Worm (Caenorhabditis elegans): Measurements from ENCODE around the gene F57H12.6.

The F57H12.6 gene

ce11 chrIV:7957504-7957903, 18.6 kb downstream of the F57H12.6 start, which contains the start of gene frpr-10:
frpr-10 (plus strand) TSS chrIV:7957804.
- TF ChIP-seq sptf-1 (tag; optimal IDR thresholded peaks at IDR 0.05) (no peak), rnt-1 (tag; optimal IDR thresholded peaks at IDR 0.05) (no peak), nhr-76 (tag; optimal IDR thresholded peaks at IDR 0.05) (no peak), ceh-82 (tag; optimal IDR thresholded peaks at IDR 0.05) (no peak)

DNA sequence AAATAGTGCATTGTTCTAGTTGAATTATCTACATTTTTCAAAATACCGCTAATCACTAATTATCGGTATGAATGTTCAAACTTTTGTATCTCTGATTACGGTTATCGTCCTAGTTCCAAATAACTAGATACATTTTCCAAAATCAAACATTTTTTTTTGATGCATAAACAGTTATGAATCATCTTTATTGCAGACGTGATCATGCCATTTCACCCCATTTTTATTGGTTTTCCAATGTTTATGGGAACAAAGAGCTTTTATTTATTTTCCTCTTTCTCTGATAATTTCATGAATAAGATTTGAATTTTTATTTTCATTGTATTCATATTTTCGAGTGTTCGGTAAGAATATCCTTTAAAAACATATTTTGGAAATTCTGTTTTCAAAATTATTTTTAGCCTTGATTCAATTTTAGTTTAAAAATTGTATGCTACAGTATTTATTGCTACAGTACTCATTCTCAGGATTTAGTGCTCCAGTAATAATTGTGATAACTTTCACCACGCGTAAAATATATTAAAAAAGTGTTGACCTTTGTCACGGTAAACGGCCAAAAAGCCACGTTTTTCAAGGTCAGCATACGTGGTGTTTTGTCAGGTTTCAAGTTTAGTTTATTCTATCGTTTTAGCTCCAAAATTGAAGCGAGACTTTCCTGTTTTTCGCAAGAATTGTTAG, 19.3 kb downstream of the F57H12.6 start, which contains the start of gene csr-1:
csr-1 (plus strand) TSS at position 625 of the 675 bp plus-strand sequence.
- no peak for TF ChIP-seq tlp-1 (tag; optimal IDR thresholded peaks at IDR 0.05)
- TF ChIP-seq lin-15B (tag; optimal IDR thresholded peaks at IDR 0.05): no peak
- no peak for TF ChIP-seq F16B12.6 (tag; optimal IDR thresholded peaks at IDR 0.05)
- TF ChIP-seq C16A3.4 (tag; optimal IDR thresholded peaks at IDR 0.05): no peak
- TF ChIP-seq ceh-88 (GFP tag; IDR thresholded peaks at IDR 0.05): no peak
- no peak for TF ChIP-seq aly-2 (tag; optimal IDR thresholded peaks at IDR 0.05)
- TF ChIP-seq ceh-8 (GFP tag; optimal IDR thresholded peaks at IDR 0.05): no peak

ce11 chrIV:7955849-7956248, 20.3 kb downstream of the F57H12.6 start, which contains the start of gene ceh-19:
ceh-19 (minus strand) TSS chrIV:7955949.
- TF ChIP-seq ceh-8 (GFP tag; optimal IDR thresholded peaks at IDR 0.05) (no peak), fkh-8 (tag; optimal IDR thresholded peaks at IDR 0.05) (no peak), lir-3 (tag; optimal IDR thresholded peaks at IDR 0.05; ENCODE audit: poor library complexity) (no peak), lin-15B (tag; optimal IDR thresholded peaks at IDR 0.05) (no peak), zag-1 (tag; optimal IDR thresholded peaks at IDR 0.05) (no peak), sox-4 (tag; optimal IDR thresholded peaks at IDR 0.05) (no peak), fkh-10 (GFP tag; optimal IDR thresholded peaks at IDR 0.05) (no peak), F16B12.6 (tag; optimal IDR thresholded peaks at IDR 0.05) (no peak), blmp-1 (tag; optimal IDR thresholded peaks at IDR 0.05) (no peak), egl-13 (tag; optimal IDR thresholded peaks at IDR 0.05) (no peak)

ce11 chrIV:7954006-7954405, 22.1 kb downstream of the F57H12.6 start:
- TF ChIP-seq unc-98 (GFP tag; IDR thresholded peaks at IDR 0.05) (no peak), nhr-11 (tag; optimal IDR thresholded peaks at IDR 0.05) (no peak), pag-3 (tag; optimal IDR thresholded peaks at IDR 0.05; ENCODE audit: borderline replicate concordance, insufficient read depth) (no peak), nhr-77 (tag; optimal IDR thresholded peaks at IDR 0.05) (no peak), dpl-1 (GFP tag; optimal IDR thresholded peaks at IDR 0.05) (no peak), pqm-1 (tag; optimal IDR thresholded peaks at IDR 0.05) (no peak), nhr-71 (tag; optimal IDR thresholded peaks at IDR 0.05) (no peak), lin-39 (tag; optimal IDR thresholded peaks at IDR 0.05) (no peak), unc-30 (tag; optimal IDR thresholded peaks at IDR 0.05) (no peak)

- TF ChIP-seq nhr-85 (tag) (peak; percentile 44), nhr-71 (tag; optimal IDR thresholded peaks at IDR 0.05) (peak; percentile 50), efl-1 (optimal IDR thresholded peaks at IDR 0.05) (peak; percentile 28 to 35), efl-1 (GFP tag; optimal IDR thresholded peaks at IDR 0.05 in 1 of 2) (peak; percentile 16 to 88), lin-35 (GFP tag; optimal IDR thresholded peaks at IDR 0.05) (peak in 1 of 2 experiments; percentile 37), lsy-2 (tag; optimal IDR thresholded peaks at IDR 0.05) (peak; percentile 31 to 83), nhr-47 (tag; optimal IDR thresholded peaks at IDR 0.05) (peak; percentile 45), ceh-88 (GFP tag; IDR thresholded peaks at IDR 0.05) (peak; percentile 41; the same call in 1 of the 2 replicates), dsc-1 (tag; optimal IDR thresholded peaks at IDR 0.05) (peak; percentile 0), nhr-19 (GFP tag; conservative IDR thresholded peaks at IDR 0.05) (peak; percentile 72), F16B12.6 (tag; optimal IDR thresholded peaks at IDR 0.05) (peak; percentile 36), isw-1 (GFP tag; IDR thresholded peaks at IDR 0.05) (peak; percentile 72), rnt-1 (tag; optimal IDR thresholded peaks at IDR 0.05) (peak; percentile 35), dpl-1 (GFP tag; optimal IDR thresholded peaks at IDR 0.05) (peak in 1 of 3 experiments; percentile 30)
Measured at ce11 chrIV:7948290-7948689, 27.8 kb downstream of the F57H12.6 start, which contains the start of gene mcm-3AP. mcm-3AP (plus strand) TSS chrIV:7948672.

Data from whole organism, L1 larva.